Worm (Caenorhabditis elegans) whole organism, L1 larva: Measurements from ENCODE around the gene B0303.16.

ENCODE experiments used
- C04F5.9 ChIP-seq: sonication (generic microtip); optimal IDR thresholded peaks from 2 replicates; lab custom pipeline; 2016; ENCODE audit warnings: missing genetic modification characterization, missing compliant biosample characterization
- F16B12.6 ChIP-seq: fragments of 150-350 bp; optimal IDR thresholded peaks from 2 replicates; lab custom pipeline; 2014; ENCODE audit warnings: missing biosample characterization, missing genetic modification characterization
- aha-1 ChIP-seq: fragments of 150-350 bp; optimal IDR thresholded peaks from 2 replicates; lab custom pipeline; 2014; ENCODE audit warnings: missing biosample characterization, missing genetic modification characterization
- blmp-1 ChIP-seq: fragments of 150-350 bp; optimal IDR thresholded peaks from 2 replicates; lab custom pipeline; 2014; ENCODE audit warnings: missing biosample characterization, missing genetic modification characterization
- ceh-63 ChIP-seq: fragments of 200-800 bp; sonication (Bioruptor generic); optimal IDR thresholded peaks from 2 replicates; lab custom pipeline; 2018; ENCODE audit warnings: mild to moderate bottlenecking, missing genetic modification characterization, missing compliant biosample characterization
- ceh-8 ChIP-seq: fragments of 200-800 bp; sonication (Bioruptor generic); optimal IDR thresholded peaks from 2 replicates; lab custom pipeline; 2018; ENCODE audit warnings: mild to moderate bottlenecking, missing genetic modification characterization, moderate library complexity, missing compliant biosample characterization
- ceh-82 ChIP-seq, 3 experiments: fragments of 150-350 bp in 1 of 3; sonication (generic microtip) in 2 of 3; optimal IDR thresholded peaks; 2 replicates each; lab custom pipeline; 2014 to 2017; ENCODE audit warnings: missing biosample characterization in 3 of 3, missing genetic modification characterization in 3 of 3
- ceh-88 ChIP-seq: fragments of 200-800 bp; sonication (Bioruptor generic); IDR thresholded peaks from 2 replicates; pipeline ENCODE4 v1.3.6; 2022; ENCODE audit warnings: missing genetic modification characterization, missing compliant biosample characterization
- ces-1 ChIP-seq: fragments of 150-350 bp; optimal IDR thresholded peaks from 2 replicates; lab custom pipeline; 2014; ENCODE audit warnings: missing biosample characterization, missing genetic modification reagents, missing genetic modification characterization
- dpl-1 ChIP-seq, 3 experiments: fragments of 150-350 bp in 2 of 3; sonication (generic microtip) in 1 of 3; optimal IDR thresholded peaks; 2 replicates each; lab custom pipeline; 2014 to 2017; ENCODE audit warnings: missing biosample characterization in 3 of 3, missing genetic modification characterization in 3 of 3, missing genetic modification reagents in 3 of 3
- dsc-1 ChIP-seq: sonication (generic microtip); optimal IDR thresholded peaks from 2 replicates; lab custom pipeline; 2016; ENCODE audit warnings: mild to moderate bottlenecking, missing genetic modification characterization, missing compliant biosample characterization
- efl-1 ChIP-seq, 4 experiments: fragments of 150-350 bp; optimal IDR thresholded peaks in 3 of 4; peaks in 1 of 4; 1 replicate in 1 of 4; 2 replicates in 3 of 4; lab custom pipeline; 2014; ENCODE audit warnings: missing biosample characterization in 2 of 4, missing genetic modification characterization in 2 of 4, missing genetic modification reagents in 2 of 4
- efl-3 ChIP-seq: fragments of 200-800 bp; sonication (Bioruptor generic); optimal IDR thresholded peaks from 2 replicates; lab custom pipeline; 2018; ENCODE audit warnings: mild to moderate bottlenecking, missing genetic modification characterization, missing compliant biosample characterization
- egl-13 ChIP-seq: sonication (generic microtip); optimal IDR thresholded peaks from 2 replicates; lab custom pipeline; 2016; ENCODE audit warnings: missing genotype, missing genetic modification reagents, missing genetic modification characterization, missing compliant biosample characterization
- elt-2 ChIP-seq: sonication (generic microtip); optimal IDR thresholded peaks from 2 replicates; lab custom pipeline; 2016; ENCODE audit warnings: missing genetic modification characterization, mild to moderate bottlenecking, inconsistent platforms, missing compliant biosample characterization, missing genetic modification reagents
- elt-3 ChIP-seq, 6 experiments: fragments of 150-350 bp in 1 of 6; sonication (generic microtip); optimal IDR thresholded peaks; 2 replicates each; lab custom pipeline; 2017 to 2018; ENCODE audit warnings: missing biosample characterization in 6 of 6, missing genetic modification characterization in 6 of 6, inconsistent platforms in 1 of 6
- fkh-10 ChIP-seq: sonication (generic microtip); optimal IDR thresholded peaks from 2 replicates; lab custom pipeline; 2017; ENCODE audit warnings: missing biosample characterization, missing genetic modification reagents, missing genetic modification characterization
- fkh-4 ChIP-seq: sonication (generic microtip); optimal IDR thresholded peaks from 2 replicates; lab custom pipeline; 2016; ENCODE audit warnings: missing compliant biosample characterization, missing genetic modification characterization, borderline replicate concordance
- fkh-8 ChIP-seq: sonication (generic microtip); optimal IDR thresholded peaks from 2 replicates; lab custom pipeline; 2016; ENCODE audit warnings: mild to moderate bottlenecking, missing genetic modification characterization, missing compliant biosample characterization
- hlh-17 ChIP-seq: fragments of 200-800 bp; sonication (Bioruptor generic); optimal IDR thresholded peaks from 2 replicates; lab custom pipeline; 2018; ENCODE audit warnings: missing genetic modification characterization, mild to moderate bottlenecking, missing compliant biosample characterization, moderate library complexity, borderline replicate concordance
- hlh-4 ChIP-seq: sonication (generic microtip); optimal IDR thresholded peaks from 2 replicates; lab custom pipeline; 2016; ENCODE audit warnings: mild to moderate bottlenecking, missing genetic modification characterization, missing compliant biosample characterization
- hpl-2 ChIP-seq: fragments of 150-350 bp; optimal IDR thresholded peaks from 2 replicates; lab custom pipeline; 2014; ENCODE audit warnings: missing biosample characterization, missing genetic modification reagents, missing genetic modification characterization
- irx-1 ChIP-seq: sonication (generic microtip); optimal IDR thresholded peaks from 2 replicates; lab custom pipeline; 2016; ENCODE audit warnings: missing genetic modification characterization, missing compliant biosample characterization
- lin-15B ChIP-seq: fragments of 150-350 bp; sonication (generic microtip); optimal IDR thresholded peaks from 3 replicates; lab custom pipeline; 2014; ENCODE audit warnings: missing biosample characterization, missing genetic modification characterization
- lin-39 ChIP-seq: fragments of 150-350 bp; optimal IDR thresholded peaks from 2 replicates; lab custom pipeline; 2014; ENCODE audit warnings: missing biosample characterization, missing genetic modification reagents, missing genetic modification characterization
- lsy-2 ChIP-seq, 2 experiments: fragments of 150-350 bp; optimal IDR thresholded peaks; 2 replicates each; lab custom pipeline; 2014; ENCODE audit warnings: missing biosample characterization in 2 of 2, missing genetic modification characterization in 2 of 2
- mab-9 ChIP-seq: fragments of 200-800 bp; sonication (Bioruptor generic); IDR thresholded peaks from 2 replicates; pipeline ENCODE4 v1.3.6; 2022; ENCODE audit warnings: missing genetic modification reagents, missing genetic modification characterization, missing compliant biosample characterization
- mdl-1 ChIP-seq, 2 experiments: fragments of 150-350 bp; optimal IDR thresholded peaks; 2 replicates each; lab custom pipeline; 2014 to 2017; ENCODE audit warnings: missing biosample characterization in 2 of 2, missing genetic modification characterization in 2 of 2, inconsistent platforms in 1 of 2
- mef-2 ChIP-seq: fragments of 150-350 bp; optimal IDR thresholded peaks from 2 replicates; lab custom pipeline; 2014; ENCODE audit warnings: missing biosample characterization, missing genetic modification characterization
- mep-1 ChIP-seq: fragments of 150-350 bp; optimal IDR thresholded peaks from 2 replicates; lab custom pipeline; 2014; ENCODE audit warnings: missing biosample characterization, missing genetic modification characterization
- nhr-20 ChIP-seq: sonication (generic microtip); optimal IDR thresholded peaks from 2 replicates; lab custom pipeline; 2016; ENCODE audit warnings: mild to moderate bottlenecking, missing genetic modification characterization, missing compliant biosample characterization
- nhr-71 ChIP-seq: sonication (generic microtip); optimal IDR thresholded peaks from 2 replicates; lab custom pipeline; 2016; ENCODE audit warnings: mild to moderate bottlenecking, missing genetic modification characterization, moderate library complexity, missing compliant biosample characterization
- nhr-76 ChIP-seq: sonication (generic microtip); optimal IDR thresholded peaks from 2 replicates; lab custom pipeline; 2017; ENCODE audit warnings: missing biosample characterization, missing genetic modification characterization
- nhr-77 ChIP-seq: fragments of 150-350 bp; optimal IDR thresholded peaks from 2 replicates; lab custom pipeline; 2014; ENCODE audit warnings: missing biosample characterization, missing genetic modification characterization
- nhr-85 ChIP-seq: sonication (generic microtip); peaks from one replicate; lab custom pipeline; 2016; ENCODE audit warnings: missing genetic modification characterization, inconsistent platforms, missing compliant biosample characterization
- pag-3 ChIP-seq: sonication (generic microtip); optimal IDR thresholded peaks from 2 replicates; lab custom pipeline; 2017; ENCODE audit warnings: missing genetic modification characterization, mild to moderate bottlenecking, missing compliant biosample characterization, antibody characterized with exemption, borderline replicate concordance; ENCODE audit not compliant: insufficient read depth
- pax-3 ChIP-seq: fragments of 200-800 bp; sonication (Bioruptor generic); optimal IDR thresholded peaks from 2 replicates; lab custom pipeline; 2018; ENCODE audit warnings: mild to moderate bottlenecking, missing genetic modification characterization, moderate library complexity, missing compliant biosample characterization
- pqm-1 ChIP-seq: sonication (generic microtip); optimal IDR thresholded peaks from 3 replicates; lab custom pipeline; 2017; ENCODE audit warnings: missing biosample characterization, missing genetic modification characterization
- rnt-1 ChIP-seq: sonication (generic microtip); optimal IDR thresholded peaks from 2 replicates; lab custom pipeline; 2016; ENCODE audit warnings: mild to moderate bottlenecking, missing genetic modification characterization, moderate library complexity, missing compliant biosample characterization
- skn-1 ChIP-seq: fragments of 150-350 bp; optimal IDR thresholded peaks from 2 replicates; lab custom pipeline; 2014; ENCODE audit warnings: missing biosample characterization, missing genetic modification characterization
- sox-4 ChIP-seq: sonication (generic microtip); optimal IDR thresholded peaks from 2 replicates; lab custom pipeline; 2016; ENCODE audit warnings: missing genetic modification characterization, missing compliant biosample characterization
- swsn-7 ChIP-seq: sonication (generic microtip); optimal IDR thresholded peaks from 2 replicates; lab custom pipeline; 2016; ENCODE audit warnings: missing genetic modification characterization, missing compliant biosample characterization
- tbx-2 ChIP-seq: sonication (generic microtip); optimal IDR thresholded peaks from 2 replicates; lab custom pipeline; 2016; ENCODE audit warnings: missing genetic modification characterization, missing compliant biosample characterization
- unc-130 ChIP-seq: fragments of 150-350 bp; optimal IDR thresholded peaks from 2 replicates; lab custom pipeline; 2017; ENCODE audit warnings: missing biosample characterization, missing genetic modification characterization, inconsistent platforms
- unc-86 ChIP-seq: sonication (generic microtip); optimal IDR thresholded peaks from 2 replicates; lab custom pipeline; 2016; ENCODE audit warnings: missing genetic modification characterization, missing compliant biosample characterization
- unc-98 ChIP-seq: fragments of 200-800 bp; sonication (Bioruptor generic); IDR thresholded peaks from 2 replicates; pipeline ENCODE4 v1.3.6; 2022; ENCODE audit warnings: missing genetic modification characterization, missing compliant biosample characterization
- vab-15 ChIP-seq: sonication (generic microtip); optimal IDR thresholded peaks from 2 replicates; lab custom pipeline; 2017; ENCODE audit warnings: missing genotype, mild to moderate bottlenecking, missing genetic modification characterization, missing compliant biosample characterization
- zag-1 ChIP-seq: fragments of 150-350 bp; optimal IDR thresholded peaks from 2 replicates; lab custom pipeline; 2014; ENCODE audit warnings: missing biosample characterization, missing genetic modification characterization
- zip-4 ChIP-seq: fragments of 200-800 bp; sonication (Bioruptor generic); optimal IDR thresholded peaks from 2 replicates; lab custom pipeline; 2018; ENCODE audit warnings: mild to moderate bottlenecking, missing genetic modification characterization, moderate library complexity, missing compliant biosample characterization
- ztf-4 ChIP-seq: fragments of 150-350 bp; optimal IDR thresholded peaks from 2 replicates; lab custom pipeline; 2014; ENCODE audit warnings: missing biosample characterization, missing genetic modification characterization

The B0303.16 gene

DNA sequence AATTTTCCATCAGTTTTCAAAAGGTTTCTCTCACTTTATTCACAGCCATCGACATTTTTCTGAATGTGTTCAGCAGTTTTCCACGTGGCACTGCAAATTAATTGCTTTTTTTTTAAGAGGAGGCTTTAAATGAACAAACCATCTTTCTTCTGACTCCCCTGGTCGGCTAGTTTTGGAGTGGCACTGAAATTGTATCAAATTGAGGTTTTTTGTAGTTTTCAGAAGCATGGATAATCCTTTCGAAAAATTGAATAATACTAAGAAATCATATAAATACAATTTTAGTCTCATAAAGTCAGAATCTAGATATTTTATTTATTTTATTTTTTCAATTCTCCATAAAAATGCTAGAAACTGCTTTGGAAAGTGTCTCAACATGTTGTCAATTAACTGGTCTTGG, at the start of gene B0303.16:
Gene B0303.16, plus strand, starts transcription at position 301 of the 400 bp plus-strand sequence.
- no peak for TF ChIP-seq aha-1 (tag; lab: Kevin White, UChicago)
- no peak for TF ChIP-seq nhr-76
- no peak for TF ChIP-seq unc-86 (tag; lab: Kevin White, UChicago)
- no peak for TF ChIP-seq unc-130 (tag; lab: Kevin White, UChicago)
- TF ChIP-seq ceh-82 (tag; optimal IDR thresholded peaks at IDR 0.05; lab: Kevin White, UChicago): no peak
- no peak for TF ChIP-seq elt-2 (tag; lab: Kevin White, UChicago)
- TF ChIP-seq lin-15B (tag; lab: Kevin White, UChicago): no peak
- TF ChIP-seq dpl-1 (GFP tag; optimal IDR thresholded peaks at IDR 0.05; lab: Kevin White, UChicago): no peak
- no peak for TF ChIP-seq skn-1 (tag; lab: Kevin White, UChicago)
- no peak for TF ChIP-seq nhr-71
- no peak for TF ChIP-seq zag-1
- TF ChIP-seq unc-98 (GFP tag; lab: Robert Waterston, UW): no peak
- no peak for TF ChIP-seq nhr-77
- no peak for TF ChIP-seq hlh-17 (GFP tag; lab: Kevin White, UChicago)
- no peak for TF ChIP-seq dsc-1 (tag; lab: Kevin White, UChicago)
- no peak for TF ChIP-seq fkh-4
- TF ChIP-seq mdl-1 (tag; optimal IDR thresholded peaks at IDR 0.05; lab: Kevin White, UChicago): no peak

- TF ChIP-seq lin-15B (tag; lab: Kevin White, UChicago) (no peak), hlh-4 (tag; lab: Kevin White, UChicago) (no peak), ztf-4 (tag; lab: Kevin White, UChicago) (no peak), lin-39 (tag; lab: Kevin White, UChicago) (no peak), nhr-71 (peak; percentile 51), C04F5.9 (no peak), unc-98 (GFP tag; lab: Robert Waterston, UW) (no peak), irx-1 (tag; lab: Kevin White, UChicago) (no peak), lsy-2 (tag; optimal IDR thresholded peaks at IDR 0.05; lab: Kevin White, UChicago) (no peak), fkh-8 (no peak), ceh-63 (GFP tag; lab: Kevin White, UChicago) (no peak), aha-1 (tag; lab: Kevin White, UChicago) (no peak), blmp-1 (no peak), efl-3 (no peak), dpl-1 (GFP tag; optimal IDR thresholded peaks at IDR 0.05; lab: Kevin White, UChicago) (no peak), mep-1 (tag; lab: Kevin White, UChicago) (no peak), sox-4 (no peak), F16B12.6 (no peak), pqm-1 (no peak), ces-1 (GFP tag; lab: Kevin White, UChicago) (no peak), swsn-7 (no peak), pag-3 (tag; lab: Kevin White, UChicago) (no peak), mef-2 (tag; lab: Kevin White, UChicago) (no peak), ceh-8 (peak; percentile 56), hpl-2 (no peak), efl-1 (optimal IDR thresholded peaks at IDR 0.05; lab: Kevin White, UChicago) (no peak), efl-1 (GFP tag; optimal IDR thresholded peaks at IDR 0.05 in 1 of 2; lab: Kevin White, UChicago) (peak in 1 of 2 experiments; percentile 22), vab-15 (tag; lab: Kevin White, UChicago) (no peak), rnt-1 (tag; lab: Kevin White, UChicago) (no peak), fkh-10 (GFP tag; lab: Kevin White, UChicago) (no peak), hlh-17 (GFP tag; lab: Kevin White, UChicago) (no peak), egl-13 (tag; lab: Kevin White, UChicago) (no peak), unc-86 (tag; lab: Kevin White, UChicago) (no peak), elt-3 (tag; optimal IDR thresholded peaks at IDR 0.05; lab: Kevin White, UChicago) (peak in 1 of 6 experiments; percentile 38), tbx-2 (peak; percentile 5), pax-3 (tag; lab: Kevin White, UChicago) (no peak), mdl-1 (tag; optimal IDR thresholded peaks at IDR 0.05; lab: Kevin White, UChicago) (peak in 1 of 2 experiments; percentile 2), unc-130 (tag; lab: Kevin White, UChicago) (no peak), nhr-20 (tag; lab: Kevin White, UChicago) (peak; percentile 60), ceh-88 (GFP tag; lab: Robert Waterston, UW) (no peak), nhr-85 (tag; lab: Kevin White, UChicago) (peak; percentile 73), mab-9 (GFP tag; lab: Robert Waterston, UW) (no peak), zag-1 (no peak), zip-4 (no peak)
Observed at ce11 chrIII:8655412-8655811, 49.5 kb upstream of the B0303.16 start.
